Worm (Caenorhabditis elegans): Measurements from ENCODE around the gene orc-5.

DNA sequence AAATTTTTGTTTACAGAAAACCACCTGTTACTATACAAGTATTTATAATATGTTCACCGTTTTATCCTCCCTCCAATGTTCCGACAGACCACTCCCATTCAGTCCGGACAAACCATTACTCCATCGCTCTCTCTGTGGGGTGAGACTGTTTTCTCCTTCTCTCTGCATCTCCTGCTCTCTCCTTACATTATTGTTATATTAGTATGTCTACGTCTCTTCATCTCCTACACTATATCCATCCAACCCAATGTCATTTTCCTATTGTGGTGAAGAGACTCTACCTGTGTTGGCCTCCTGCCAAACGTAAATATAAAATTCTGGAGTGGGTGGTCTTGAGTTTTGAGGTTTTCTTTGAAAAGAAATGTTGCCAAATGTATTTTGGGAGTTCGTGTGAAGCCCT is 19.8 kb downstream of the orc-5 start:
- TF ChIP-seq dao-5 (tag; optimal IDR thresholded peaks at IDR 0.05) (no peak), him-1 (tag; optimal IDR thresholded peaks at IDR 0.05) (no peak), W03F9.2 (tag; optimal IDR thresholded peaks at IDR 0.05) (no peak)
